Fruit fly (Drosophila melanogaster): ENCODE data around the gene nonA-l.

DNA sequence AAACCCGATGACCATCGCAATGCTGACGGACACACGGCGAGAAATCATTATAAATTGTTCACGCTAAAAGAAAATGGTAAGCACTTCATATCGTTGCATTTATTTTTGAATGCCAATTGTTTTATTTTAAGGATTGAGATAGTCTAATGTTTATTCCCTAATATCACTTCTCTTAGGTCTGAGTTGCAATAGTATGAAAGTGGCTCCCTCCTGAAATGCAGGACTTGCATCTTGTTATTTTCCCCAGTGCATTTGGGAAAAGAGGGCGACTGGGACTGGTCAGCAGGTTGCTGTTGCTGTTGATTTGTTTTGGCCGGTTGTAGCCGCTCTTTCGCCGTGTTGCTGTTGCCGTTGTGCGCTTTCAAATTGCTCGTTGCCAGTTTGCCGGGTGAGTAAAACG lies 36.5 kb downstream of the nonA-l start:
- no peak for TF ChIP-seq CG8478 (optimal IDR thresholded peaks at IDR 0.05)
- no peak for TF ChIP-seq CTCF (optimal IDR thresholded peaks at IDR 0.05)

Data from S2 (cell line).